Worm (Caenorhabditis elegans): ENCODE data around the gene ndx-3.

DNA sequence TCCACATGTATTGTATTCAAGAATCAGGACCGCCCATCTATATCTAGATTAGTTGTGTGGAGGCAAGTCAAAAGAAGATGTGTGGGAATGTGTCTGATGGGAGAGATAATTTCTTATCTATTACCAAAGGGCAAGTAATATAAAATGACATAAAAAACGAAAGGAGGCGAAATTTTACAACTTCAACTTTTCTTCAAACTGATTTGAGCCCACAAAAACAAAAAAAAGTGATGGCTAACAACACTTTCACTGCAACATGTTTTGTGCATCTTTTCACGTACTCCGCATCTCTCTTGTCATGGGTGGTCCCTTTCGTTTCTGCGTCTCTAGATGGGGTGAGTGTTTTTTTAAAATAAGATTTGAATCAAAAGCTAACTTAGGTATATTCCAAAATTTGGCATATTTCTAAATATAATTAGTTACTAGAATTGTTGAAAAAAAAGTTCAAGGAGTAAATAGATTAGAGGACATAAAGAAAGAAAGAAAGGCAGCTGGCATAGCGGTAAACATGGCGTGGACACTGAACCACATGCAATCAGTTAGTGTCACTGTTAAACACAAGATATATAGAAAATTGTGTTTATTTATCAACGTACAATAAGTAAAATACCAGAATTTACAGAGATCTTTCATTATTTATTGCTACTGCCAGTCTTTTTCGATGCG, 11.7 kb upstream of the ndx-3 start, which contains the start of gene ZK546.19:
- TF ChIP-seq ceh-18 (tag; optimal IDR thresholded peaks at IDR 0.05), result no peak
- no peak for TF ChIP-seq nhr-11 (tag; optimal IDR thresholded peaks at IDR 0.05)
- TF ChIP-seq hlh-6 (tag; optimal IDR thresholded peaks at IDR 0.05), result no peak
- no peak for TF ChIP-seq dmd-4 (tag; optimal IDR thresholded peaks at IDR 0.05; ENCODE audit: borderline replicate concordance)

Data from whole organism, late embryonic.